Worm (Caenorhabditis elegans) whole organism, L3 larva: ENCODE measurements around the gene C46A5.6.

Experiments used
- ZK546.5 ChIP-seq: sonication (generic microtip); optimal IDR thresholded peaks from 2 replicates; lab custom pipeline; 2017; ENCODE audit warnings: missing biosample characterization, missing genetic modification characterization
- ceh-9 ChIP-seq: sonication (generic microtip); optimal IDR thresholded peaks from 2 replicates; lab custom pipeline; 2018; ENCODE audit warnings: missing biosample characterization, missing genetic modification characterization
- daf-12 ChIP-seq: fragments of 150-350 bp; optimal IDR thresholded peaks from 2 replicates; lab custom pipeline; 2014; ENCODE audit warnings: missing biosample characterization, missing genetic modification reagents, missing genetic modification characterization
- pqm-1 ChIP-seq: fragments of 150-350 bp; optimal IDR thresholded peaks from 2 replicates; lab custom pipeline; 2017; ENCODE audit warnings: missing biosample characterization, missing genetic modification characterization, inconsistent platforms
- snpc-4 ChIP-seq: fragments of 150-350 bp; optimal IDR thresholded peaks from 2 replicates; lab custom pipeline; 2014; ENCODE audit warnings: missing biosample characterization, missing genetic modification characterization
- unc-62 ChIP-seq: fragments of 150-350 bp; sonication (generic microtip); optimal IDR thresholded peaks from 4 replicates; lab custom pipeline; 2014; ENCODE audit warnings: missing biosample characterization, missing genetic modification reagents, missing genetic modification characterization

- TF ChIP-seq snpc-4 (tag; lab: Kevin White, UChicago) (no peak), unc-62 (GFP tag; lab: Kevin White, UChicago) (no peak), ceh-9 (tag; lab: Kevin White, UChicago) (no peak), ZK546.5 (tag; lab: Kevin White, UChicago) (no peak), daf-12 (tag; lab: Kevin White, UChicago) (no peak), pqm-1 (no peak)
These were observed 40.8 kb downstream of the C46A5.6 start, which contains the start of gene C50F7.6 for ce11 chrIV:7722806-7723205.
